Fruit fly (Drosophila melanogaster) whole organism, embryonic: Measurements from ENCODE around the gene CG15480.

Experiments used
- Awh ChIP-seq: fragments of 200-800 bp; sonication (Bioruptor generic); IDR thresholded peaks from 2 replicates; pipeline ENCODE4, ENCODE4 v1.3.6; 2022; ENCODE audit warnings: missing biosample characterization, missing genetic modification characterization
- Bgb ChIP-seq: fragments of 200-800 bp; sonication (Bioruptor generic); IDR thresholded peaks from 2 replicates; pipeline ENCODE4 v1.3.6; 2022; ENCODE audit warnings: missing biosample characterization, missing genetic modification characterization; ENCODE audit not compliant: partially characterized antibody
- CG10959 ChIP-seq: fragments of 200-800 bp; sonication (Bioruptor generic); IDR thresholded peaks from 2 replicates; pipeline ENCODE4 v1.3.6; 2022; ENCODE audit warnings: missing biosample characterization, missing genetic modification characterization
- CG1233 ChIP-seq: fragments of 200-800 bp; sonication (Bioruptor generic); optimal IDR thresholded peaks from 4 replicates; lab custom pipeline; 2018; ENCODE audit warnings: missing biosample characterization, mild to moderate bottlenecking, missing genetic modification characterization
- CG13624 ChIP-seq: fragments of 200-800 bp; sonication (Bioruptor generic); optimal IDR thresholded peaks from 2 replicates; lab custom pipeline; 2016; ENCODE audit warnings: missing biosample characterization, missing genetic modification characterization
- CG15011 ChIP-seq: fragments of 200-800 bp; sonication (Bioruptor generic); optimal IDR thresholded peaks from 3 replicates; lab custom pipeline; 2018; ENCODE audit warnings: missing biosample characterization, mild to moderate bottlenecking, missing genetic modification characterization
- CG1602 ChIP-seq: fragments of 200-800 bp; sonication (Bioruptor generic); optimal IDR thresholded peaks from 3 replicates; lab custom pipeline; 2016; ENCODE audit warnings: missing biosample characterization, missing genetic modification characterization
- CG16813 ChIP-seq: fragments of 200-800 bp; sonication (Bioruptor generic); IDR thresholded peaks from 3 replicates; pipeline ENCODE4 v1.3.6; 2022; ENCODE audit warnings: missing biosample characterization, missing genetic modification characterization; ENCODE audit not compliant: partially characterized antibody
- CG17568 ChIP-seq: fragments of 200-800 bp; sonication (Bioruptor generic); optimal IDR thresholded peaks from 2 replicates; lab custom pipeline; 2018; ENCODE audit warnings: missing biosample characterization, mild to moderate bottlenecking, missing genetic modification characterization, moderate library complexity
- CG18011 ChIP-seq: fragments of 200-800 bp; sonication (Bioruptor generic); optimal IDR thresholded peaks from 2 replicates; lab custom pipeline; 2017; ENCODE audit warnings: missing biosample characterization, missing genetic modification characterization, mild to moderate bottlenecking, moderate library complexity, missing genotype
- CG4617 ChIP-seq: fragments of 200-800 bp; sonication (Bioruptor generic); optimal IDR thresholded peaks from 3 replicates; lab custom pipeline; 2016; ENCODE audit warnings: missing biosample characterization, missing genetic modification characterization, borderline replicate concordance
- CG6689 ChIP-seq: fragments of 200-800 bp; sonication (Bioruptor generic); IDR thresholded peaks from 2 replicates; pipeline ENCODE4 v1.3.6; 2022; ENCODE audit warnings: missing biosample characterization, missing genetic modification characterization
- CG8359 ChIP-seq: fragments of 200-800 bp; sonication (Bioruptor generic); optimal IDR thresholded peaks from 2 replicates; lab custom pipeline; 2017; ENCODE audit warnings: missing biosample characterization, mild to moderate bottlenecking, missing genetic modification characterization, borderline replicate concordance
- CG8924 ChIP-seq: fragments of 200-800 bp; optimal IDR thresholded peaks from 3 replicates; lab custom pipeline; 2019; ENCODE audit warnings: missing biosample characterization, mild to moderate bottlenecking, missing genetic modification characterization, moderate library complexity
- Chrac-16 ChIP-seq: fragments of 200-800 bp; sonication (Bioruptor generic); optimal IDR thresholded peaks from 3 replicates; lab custom pipeline; 2016; ENCODE audit warnings: missing biosample characterization, missing genetic modification characterization
- Dfd ChIP-seq, 2 experiments: fragments of >200 bp; optimal IDR thresholded peaks; 2 replicates each; lab custom pipeline; 2017; ENCODE audit warnings: missing biosample characterization in 2 of 2, missing genetic modification characterization in 2 of 2
- Dip2 ChIP-seq: fragments of 200-800 bp; sonication (Bioruptor generic); IDR thresholded peaks from 2 replicates; pipeline ENCODE4 v1.3.6; 2022; ENCODE audit warnings: missing biosample characterization, missing genetic modification characterization
- E2f2 ChIP-seq: fragments of 200-800 bp; sonication (Bioruptor generic); IDR thresholded peaks from 2 replicates; pipeline ENCODE4 v1.3.6; 2022; ENCODE audit warnings: missing biosample characterization, missing genetic modification characterization
- Ets65A ChIP-seq: fragments of 200-800 bp; sonication (Bioruptor generic); peaks from one replicate; lab custom pipeline; 2016; ENCODE audit warnings: missing biosample characterization, missing genetic modification characterization
- Fer1 ChIP-seq: fragments of 200-800 bp; sonication (Bioruptor generic); optimal IDR thresholded peaks from 2 replicates; lab custom pipeline; 2017; ENCODE audit warnings: missing biosample characterization, mild to moderate bottlenecking, missing genetic modification characterization
- Fer2 ChIP-seq: fragments of 200-800 bp; sonication (Bioruptor generic); optimal IDR thresholded peaks from 2 replicates; lab custom pipeline; 2018; ENCODE audit warnings: missing biosample characterization, mild to moderate bottlenecking, missing genetic modification characterization, moderate library complexity
- Fer3 ChIP-seq: fragments of 200-800 bp; sonication (Bioruptor generic); optimal IDR thresholded peaks from 2 replicates; lab custom pipeline; 2018; ENCODE audit warnings: missing biosample characterization, mild to moderate bottlenecking, missing genetic modification characterization, moderate library complexity
- HLH3B ChIP-seq: fragments of 200-800 bp; sonication (Bioruptor generic); IDR thresholded peaks from 2 replicates; pipeline ENCODE4 v1.3.6; 2022; ENCODE audit warnings: missing biosample characterization, missing genetic modification characterization
- Hey ChIP-seq: fragments of 200-800 bp; sonication (Bioruptor generic); optimal IDR thresholded peaks from 3 replicates; lab custom pipeline; 2018; ENCODE audit warnings: missing biosample characterization, mild to moderate bottlenecking, missing genetic modification characterization
- MTF-1 ChIP-seq: fragments of 200-800 bp; sonication (Bioruptor generic); optimal IDR thresholded peaks from 2 replicates; lab custom pipeline; 2018; ENCODE audit warnings: missing biosample characterization, mild to moderate bottlenecking, missing genetic modification characterization, borderline replicate concordance
- Mad ChIP-seq: fragments of 200-800 bp; sonication (Bioruptor generic); optimal IDR thresholded peaks from 2 replicates; lab custom pipeline; 2016; ENCODE audit warnings: missing biosample characterization, missing genetic modification characterization
- Meics ChIP-seq: fragments of 200-800 bp; sonication (Bioruptor generic); optimal IDR thresholded peaks from 2 replicates; lab custom pipeline; 2017; ENCODE audit warnings: missing biosample characterization, mild to moderate bottlenecking, missing genetic modification characterization
- Myb ChIP-seq: fragments of 200-800 bp; sonication (Bioruptor generic); optimal IDR thresholded peaks from 2 replicates; lab custom pipeline; 2016; ENCODE audit warnings: missing biosample characterization, missing genetic modification characterization
- Neu2 ChIP-seq: fragments of 200-800 bp; sonication (Bioruptor generic); optimal IDR thresholded peaks from 3 replicates; lab custom pipeline; 2016; ENCODE audit warnings: missing biosample characterization, missing genetic modification characterization, borderline replicate concordance
- Optix ChIP-seq: fragments of 200-800 bp; sonication (Bioruptor generic); IDR thresholded peaks from 3 replicates; pipeline ENCODE4 v1.3.6; 2022; ENCODE audit warnings: missing biosample characterization, missing genetic modification characterization
- Sox100B ChIP-seq: fragments of 200-800 bp; sonication (Bioruptor generic); optimal IDR thresholded peaks from 3 replicates; lab custom pipeline; 2018; ENCODE audit warnings: missing biosample characterization, mild to moderate bottlenecking, missing genetic modification characterization
- bbx ChIP-seq: fragments of 200-800 bp; sonication (Bioruptor generic); IDR thresholded peaks from 2 replicates; pipeline ENCODE4 v1.3.6; 2022; ENCODE audit warnings: missing biosample characterization, missing genetic modification characterization; ENCODE audit not compliant: partially characterized antibody
- bigmax ChIP-seq: fragments of 200-800 bp; sonication (Bioruptor generic); optimal IDR thresholded peaks from 2 replicates; lab custom pipeline; 2018; ENCODE audit warnings: missing biosample characterization, mild to moderate bottlenecking, missing genetic modification characterization
- btn ChIP-seq: fragments of 200-800 bp; sonication (Bioruptor generic); optimal IDR thresholded peaks from 2 replicates; lab custom pipeline; 2016; ENCODE audit warnings: missing biosample characterization, missing genetic modification characterization
- cad ChIP-seq: fragments of >200 bp; optimal IDR thresholded peaks from 2 replicates; lab custom pipeline; 2017; ENCODE audit warnings: missing biosample characterization, missing genetic modification characterization
- cato ChIP-seq: fragments of 200-800 bp; sonication (Bioruptor generic); optimal IDR thresholded peaks from 2 replicates; lab custom pipeline; 2016; ENCODE audit warnings: missing biosample characterization, missing genetic modification characterization, borderline replicate concordance
- disco-r ChIP-seq: fragments of 200-800 bp; sonication (Bioruptor generic); optimal IDR thresholded peaks from 2 replicates; lab custom pipeline; 2016; ENCODE audit warnings: missing biosample characterization, missing genetic modification characterization
- dmrt99B ChIP-seq: fragments of 200-800 bp; sonication (Bioruptor generic); optimal IDR thresholded peaks from 2 replicates; lab custom pipeline; 2018; ENCODE audit warnings: missing biosample characterization, mild to moderate bottlenecking, missing genetic modification characterization, moderate library complexity
- gfzf ChIP-seq: fragments of 200-800 bp; sonication (Bioruptor generic); optimal IDR thresholded peaks from 2 replicates; lab custom pipeline; 2016; ENCODE audit warnings: missing biosample characterization, mild to moderate bottlenecking, missing genetic modification characterization, moderate library complexity
- hb ChIP-seq: fragments of 200-800 bp; sonication (Bioruptor generic); IDR thresholded peaks from 3 replicates; pipeline ENCODE4 v1.3.6; 2022; ENCODE audit warnings: missing biosample characterization, missing genetic modification characterization; ENCODE audit not compliant: partially characterized antibody
- ind ChIP-seq: fragments of 200-800 bp; sonication (Bioruptor generic); optimal IDR thresholded peaks from 3 replicates; lab custom pipeline; 2016; ENCODE audit warnings: missing biosample characterization, missing genetic modification characterization
- insv ChIP-seq, 2 experiments: fragments of 200-800 bp; sonication (Bioruptor generic); optimal IDR thresholded peaks; 3 replicates each; lab custom pipeline; 2016 to 2018; ENCODE audit warnings: missing biosample characterization in 2 of 2, missing genetic modification characterization in 2 of 2
- knrl ChIP-seq: fragments of 200-800 bp; sonication (Bioruptor generic); IDR thresholded peaks from 3 replicates; pipeline ENCODE4 v1.3.6; 2022; ENCODE audit warnings: missing biosample characterization, missing genetic modification characterization; ENCODE audit not compliant: partially characterized antibody
- lov ChIP-seq, 2 experiments: fragments of 200-800 bp in 1 of 2; fragments of >200 bp in 1 of 2; sonication (Bioruptor generic) in 1 of 2; IDR thresholded peaks in 1 of 2; optimal IDR thresholded peaks in 1 of 2; 2 replicates in 1 of 2; 3 replicates in 1 of 2; pipeline versions ENCODE4 v1.3.6 to Lab custom; 2017 to 2022; ENCODE audit warnings: missing biosample characterization in 1 of 2, missing genetic modification characterization in 1 of 2
- nerfin-1 ChIP-seq: fragments of 200-800 bp; sonication (Bioruptor generic); optimal IDR thresholded peaks from 3 replicates; lab custom pipeline; 2019; ENCODE audit warnings: missing biosample characterization, mild to moderate bottlenecking, missing genetic modification characterization, moderate library complexity
- salm ChIP-seq: fragments of 200-800 bp; sonication (Bioruptor generic); optimal IDR thresholded peaks from 2 replicates; lab custom pipeline; 2018; ENCODE audit warnings: missing biosample characterization, mild to moderate bottlenecking, missing genetic modification characterization
- slp2 ChIP-seq: fragments of 200-800 bp; sonication (Bioruptor generic); optimal IDR thresholded peaks from 2 replicates; lab custom pipeline; 2016; ENCODE audit warnings: missing biosample characterization, missing genetic modification characterization
- tap ChIP-seq: fragments of 200-800 bp; optimal IDR thresholded peaks from 3 replicates; lab custom pipeline; 2019; ENCODE audit warnings: missing biosample characterization, mild to moderate bottlenecking, missing genetic modification characterization, moderate library complexity
- yki ChIP-seq: fragments of >200 bp; optimal IDR thresholded peaks from 3 replicates; lab custom pipeline; 2018

Gene CG15480

dm6 chr2L:13176701-13177249, 48.3 kb downstream of the CG15480 start, which contains the start of the genes Sfmbt and CG5439 (continued):
- peak; percentile 83 for TF ChIP-seq CG1602 (GFP tag; lab: Kevin White, UChicago)
- peak; percentile 66 for TF ChIP-seq CG6689 (GFP tag; lab: Robert Waterston, UW)
- TF ChIP-seq Myb (GFP tag; lab: Kevin White, UChicago) = peak; percentile 58
- no peak for TF ChIP-seq yki
- peak; percentile 65 for TF ChIP-seq cato
- TF ChIP-seq tap (tag; lab: Kevin White, UChicago) = no peak
- TF ChIP-seq CG13624 (GFP tag; lab: Kevin White, UChicago) = peak; percentile 82
- no peak for TF ChIP-seq Dip2
- TF ChIP-seq CG8359 = no peak
- no peak for TF ChIP-seq MTF-1
- peak; percentile 21 for TF ChIP-seq disco-r (GFP tag; lab: Kevin White, UChicago)
- TF ChIP-seq Mad (GFP tag; lab: Kevin White, UChicago) = peak; percentile 44
- no peak for TF ChIP-seq cad (GFP tag; lab: Kevin White, UChicago)
- no peak; the same call in 1 of the 2 replicates for TF ChIP-seq HLH3B
- TF ChIP-seq Meics = peak; percentile 69
- peak in 1 of 2 experiments; percentile 53 for TF ChIP-seq insv (GFP tag; optimal IDR thresholded peaks at IDR 0.05; lab: Kevin White, UChicago)
- TF ChIP-seq btn = peak; percentile 19
- TF ChIP-seq CG18011 = peak; percentile 38
- TF ChIP-seq Sox100B (GFP tag; lab: Kevin White, UChicago) = no peak
- no peak for TF ChIP-seq CG1233
- TF ChIP-seq Bgb = peak; percentile 44
- TF ChIP-seq CG10959 (GFP tag; lab: Robert Waterston, UW) = 0 out of 2 replicates have a peak, but pooled peaks have one; percentile 11
- TF ChIP-seq Ets65A (GFP tag; lab: Kevin White, UChicago) = peak; percentile 98
- peak; percentile 60 for TF ChIP-seq nerfin-1 (tag; lab: Kevin White, UChicago)
- TF ChIP-seq CG15011 (GFP tag; lab: Kevin White, UChicago) = no peak
- TF ChIP-seq gfzf (GFP tag; lab: Kevin White, UChicago) = peak; percentile 60
- TF ChIP-seq E2f2 (GFP tag; lab: Robert Waterston, UW) = peak; percentile 51
- peak; percentile 88 for TF ChIP-seq CG4617 (GFP tag; lab: Kevin White, UChicago)
- TF ChIP-seq salm (tag; lab: Kevin White, UChicago) = peak; percentile 5
- peak; percentile 57 for TF ChIP-seq Fer2
- no peak for TF ChIP-seq Awh (GFP tag; lab: Robert Waterston, UW)
- peak; percentile 53; the same call in 2 of the 3 replicates for TF ChIP-seq CG16813
- no peak for TF ChIP-seq bbx (GFP tag; lab: Robert Waterston, UW)
- no peak for TF ChIP-seq Fer3 (tag; lab: Kevin White, UChicago)
- peak; percentile 73 for TF ChIP-seq slp2 (GFP tag; lab: Kevin White, UChicago)
- TF ChIP-seq Dfd (GFP tag; optimal IDR thresholded peaks at IDR 0.05; lab: Kevin White, UChicago) = no peak
- no peak for TF ChIP-seq Hey (tag; lab: Kevin White, UChicago)
- TF ChIP-seq Neu2 (GFP tag; lab: Kevin White, UChicago) = no peak
- TF ChIP-seq Chrac-16 = peak; percentile 76
- no peak for TF ChIP-seq bigmax (GFP tag; lab: Kevin White, UChicago)
- no peak for TF ChIP-seq lov (optimal IDR thresholded peaks at IDR 0.05; lab: Kevin White, UChicago)
- no peak for TF ChIP-seq lov (GFP tag; IDR thresholded peaks at IDR 0.05; lab: Robert Waterston, UW)
- peak; percentile 80 for TF ChIP-seq CG8924
- 0 out of 3 replicates have a peak, but pooled peaks have one; percentile 26 for TF ChIP-seq Optix (GFP tag; lab: Robert Waterston, UW)
- no peak for TF ChIP-seq hb (GFP tag; lab: Robert Waterston, UW)
- TF ChIP-seq CG17568 = no peak
- no peak for TF ChIP-seq dmrt99B (tag; lab: Kevin White, UChicago)
- peak; percentile 89 for TF ChIP-seq ind (GFP tag; lab: Kevin White, UChicago)
- peak; percentile 73 for TF ChIP-seq Fer1 (GFP tag; lab: Kevin White, UChicago)
- peak; percentile 62 for TF ChIP-seq knrl (GFP tag; lab: Robert Waterston, UW)
